Worm (Caenorhabditis elegans) whole organism, L1 larva: ENCODE measurements around the gene srlf-31.

Experiments
- C04F5.9 ChIP-seq: sonication (generic microtip); optimal IDR thresholded peaks from 2 replicates; lab custom pipeline; 2016; ENCODE audit warnings: missing genetic modification characterization, missing compliant biosample characterization
- ama-1 ChIP-seq: fragments of 150-350 bp; optimal IDR thresholded peaks from 2 replicates; lab custom pipeline; 2014
- elt-2 ChIP-seq: sonication (generic microtip); optimal IDR thresholded peaks from 2 replicates; lab custom pipeline; 2016; ENCODE audit warnings: missing genetic modification characterization, mild to moderate bottlenecking, inconsistent platforms, missing compliant biosample characterization, missing genetic modification reagents
- lin-15B ChIP-seq: fragments of 150-350 bp; sonication (generic microtip); optimal IDR thresholded peaks from 3 replicates; lab custom pipeline; 2014; ENCODE audit warnings: missing biosample characterization, missing genetic modification characterization
- lin-35 ChIP-seq, 2 experiments: fragments of 150-350 bp; optimal IDR thresholded peaks; 2 replicates each; lab custom pipeline; 2014; ENCODE audit warnings: missing biosample characterization in 2 of 2, missing genetic modification characterization in 2 of 2, missing genetic modification reagents in 2 of 2
- lsy-2 ChIP-seq, 2 experiments: fragments of 150-350 bp; optimal IDR thresholded peaks; 2 replicates each; lab custom pipeline; 2014; ENCODE audit warnings: missing biosample characterization in 2 of 2, missing genetic modification characterization in 2 of 2
- nhr-28 ChIP-seq: fragments of 150-350 bp; optimal IDR thresholded peaks from 2 replicates; lab custom pipeline; 2014; ENCODE audit warnings: missing biosample characterization, missing genetic modification characterization
- nhr-77 ChIP-seq: fragments of 150-350 bp; optimal IDR thresholded peaks from 2 replicates; lab custom pipeline; 2014; ENCODE audit warnings: missing biosample characterization, missing genetic modification characterization
- nhr-90 ChIP-seq: sonication (generic microtip); optimal IDR thresholded peaks from 2 replicates; lab custom pipeline; 2016; ENCODE audit warnings: mild to moderate bottlenecking, missing genetic modification characterization, missing compliant biosample characterization; ENCODE audit not compliant: poor library complexity
- skn-1 ChIP-seq: fragments of 150-350 bp; optimal IDR thresholded peaks from 2 replicates; lab custom pipeline; 2014; ENCODE audit warnings: missing biosample characterization, missing genetic modification characterization
- tbx-2 ChIP-seq: sonication (generic microtip); optimal IDR thresholded peaks from 2 replicates; lab custom pipeline; 2016; ENCODE audit warnings: missing genetic modification characterization, missing compliant biosample characterization
- zag-1 ChIP-seq: fragments of 150-350 bp; optimal IDR thresholded peaks from 2 replicates; lab custom pipeline; 2014; ENCODE audit warnings: missing biosample characterization, missing genetic modification characterization
- ztf-11 ChIP-seq, 2 experiments: sonication (generic microtip); optimal IDR thresholded peaks; 2 replicates each; lab custom pipeline; 2016 to 2017; ENCODE audit warnings: missing genetic modification characterization in 2 of 2, missing biosample characterization in 1 of 2, missing compliant biosample characterization in 1 of 2

ce11 chrIV:11970171-11970570, 47.2 kb upstream of the srlf-31 start, which contains the start of gene ZK829.9:
- TF ChIP-seq nhr-28 (tag; lab: Kevin White, UChicago) (no peak), tbx-2 (tag; lab: Kevin White, UChicago) (no peak), C04F5.9 (no peak), lin-15B (no peak), nhr-90 (tag; lab: Kevin White, UChicago) (no peak), skn-1 (tag; lab: Kevin White, UChicago) (no peak), nhr-77 (tag; lab: Kevin White, UChicago) (no peak), ztf-11 (tag; optimal IDR thresholded peaks at IDR 0.05; lab: Kevin White, UChicago) (no peak), elt-2 (tag; lab: Kevin White, UChicago) (no peak), zag-1 (tag; lab: Kevin White, UChicago) (no peak), lsy-2 (tag; optimal IDR thresholded peaks at IDR 0.05; lab: Kevin White, UChicago) (no peak), lin-35 (GFP tag; optimal IDR thresholded peaks at IDR 0.05; lab: Kevin White, UChicago) (no peak), ama-1 (lab: Kevin White, UChicago) (no peak)
